Fruit fly (Drosophila melanogaster) whole organism, embryonic: ENCODE measurements around the gene Ppt1.

Experiments
- Bdp1 ChIP-seq: fragments of 200-800 bp; sonication (Bioruptor generic); optimal IDR thresholded peaks from 3 replicates; lab custom pipeline; 2016; ENCODE audit warnings: missing biosample characterization, missing genetic modification characterization
- BtbVII ChIP-seq: fragments of 200-800 bp; sonication (Bioruptor generic); optimal IDR thresholded peaks from 3 replicates; lab custom pipeline; 2017; ENCODE audit warnings: missing biosample characterization, mild to moderate bottlenecking, missing genetic modification characterization
- CG10462 ChIP-seq: fragments of 200-800 bp; sonication (Bioruptor generic); optimal IDR thresholded peaks from 2 replicates; lab custom pipeline; 2016; ENCODE audit warnings: missing biosample characterization, missing genetic modification characterization
- CG10543 ChIP-seq: fragments of 200-800 bp; sonication (Bioruptor generic); optimal IDR thresholded peaks from 3 replicates; lab custom pipeline; 2017; ENCODE audit warnings: missing biosample characterization, mild to moderate bottlenecking, missing genetic modification characterization, moderate library complexity
- CG11093 ChIP-seq: fragments of 200-800 bp; sonication (Bioruptor generic); IDR thresholded peaks from 3 replicates; pipeline ENCODE4 v1.3.6; 2022; ENCODE audit warnings: missing biosample characterization, missing genetic modification characterization
- CG11696 ChIP-seq: fragments of 200-800 bp; sonication (Bioruptor generic); IDR thresholded peaks from 2 replicates; pipeline ENCODE4 v1.3.6; 2022; ENCODE audit warnings: missing biosample characterization, missing genetic modification characterization
- CG13287 ChIP-seq: fragments of 200-800 bp; sonication (Bioruptor generic); IDR thresholded peaks from 2 replicates; pipeline ENCODE4 v1.3.6; 2022; ENCODE audit warnings: missing biosample characterization, missing genetic modification characterization; ENCODE audit not compliant: partially characterized antibody
- CG14667 ChIP-seq: fragments of 200-800 bp; sonication (Bioruptor generic); IDR thresholded peaks from 2 replicates; pipeline ENCODE4 v1.3.6; 2022; ENCODE audit warnings: missing biosample characterization, missing genetic modification characterization
- CG14710 ChIP-seq: fragments of 200-800 bp; sonication (Bioruptor generic); optimal IDR thresholded peaks from 3 replicates; lab custom pipeline; 2019; ENCODE audit warnings: missing biosample characterization, mild to moderate bottlenecking, missing genetic modification characterization, moderate library complexity
- CG15073 ChIP-seq: fragments of 200-800 bp; sonication (Bioruptor generic); optimal IDR thresholded peaks from 2 replicates; lab custom pipeline; 2016; ENCODE audit warnings: missing biosample characterization, missing genetic modification characterization
- CG15601 ChIP-seq: fragments of 200-800 bp; sonication (Bioruptor generic); optimal IDR thresholded peaks from 3 replicates; lab custom pipeline; 2019; ENCODE audit warnings: missing biosample characterization, mild to moderate bottlenecking, missing genetic modification characterization, moderate library complexity
- CG16779 ChIP-seq: fragments of 200-800 bp; sonication (Bioruptor generic); IDR thresholded peaks from 2 replicates; pipeline ENCODE4 v1.3.6; 2022; ENCODE audit warnings: missing biosample characterization, missing genetic modification characterization
- CG17186 ChIP-seq: fragments of 200-800 bp; sonication (Bioruptor generic); optimal IDR thresholded peaks from 3 replicates; lab custom pipeline; 2017; ENCODE audit warnings: missing biosample characterization, missing genetic modification reagents, missing genetic modification characterization
- CG1792 ChIP-seq: fragments of 200-800 bp; sonication (Bioruptor generic); optimal IDR thresholded peaks from 2 replicates; lab custom pipeline; 2016; ENCODE audit warnings: missing biosample characterization, missing genetic modification characterization
- CG18619 ChIP-seq: fragments of 200-800 bp; sonication (Bioruptor generic); optimal IDR thresholded peaks from 3 replicates; lab custom pipeline; 2017; ENCODE audit warnings: missing biosample characterization, mild to moderate bottlenecking, missing genetic modification characterization
- CG31224 ChIP-seq: fragments of 200-800 bp; sonication (Bioruptor generic); IDR thresholded peaks from 2 replicates; pipeline ENCODE4 v1.3.6; 2022; ENCODE audit warnings: missing biosample characterization, missing genetic modification characterization
- CG32532 ChIP-seq: fragments of 200-800 bp; sonication (Bioruptor generic); IDR thresholded peaks from 2 replicates; pipeline ENCODE4 v1.3.6; 2022; ENCODE audit warnings: missing biosample characterization, missing genetic modification characterization
- CG33213 ChIP-seq: fragments of 200-800 bp; sonication (Bioruptor generic); optimal IDR thresholded peaks from 3 replicates; lab custom pipeline; 2016; ENCODE audit warnings: missing biosample characterization, missing genetic modification characterization
- CG5245 ChIP-seq: fragments of 200-800 bp; sonication (Bioruptor generic); optimal IDR thresholded peaks from 3 replicates; lab custom pipeline; 2016; ENCODE audit warnings: missing biosample characterization, missing genetic modification characterization
- CG6854 ChIP-seq: fragments of 200-800 bp; sonication (Bioruptor generic); optimal IDR thresholded peaks from 3 replicates; lab custom pipeline; 2017; ENCODE audit warnings: missing biosample characterization, mild to moderate bottlenecking, missing genetic modification characterization
- CG7745 ChIP-seq: fragments of 200-800 bp; sonication (Bioruptor generic); optimal IDR thresholded peaks from 2 replicates; lab custom pipeline; 2018; ENCODE audit warnings: missing biosample characterization, mild to moderate bottlenecking, missing genetic modification characterization, moderate library complexity
- CG7987 ChIP-seq: fragments of 200-800 bp; sonication (Bioruptor generic); optimal IDR thresholded peaks from 2 replicates; lab custom pipeline; 2018; ENCODE audit warnings: missing biosample characterization, mild to moderate bottlenecking, missing genetic modification characterization, moderate library complexity
- CTCF ChIP-seq: fragments of 200-800 bp; sonication (Bioruptor generic); optimal IDR thresholded peaks from 2 replicates; lab custom pipeline; 2017; ENCODE audit warnings: missing biosample characterization, mild to moderate bottlenecking, missing genetic modification characterization, moderate library complexity
- CrebB ChIP-seq: fragments of 200-800 bp; sonication (Bioruptor generic); optimal IDR thresholded peaks from 3 replicates; lab custom pipeline; 2018; ENCODE audit warnings: missing biosample characterization, mild to moderate bottlenecking, missing genetic modification characterization
- Ets97D ChIP-seq: fragments of 200-800 bp; sonication (Bioruptor generic); optimal IDR thresholded peaks from 3 replicates; lab custom pipeline; 2016; ENCODE audit warnings: missing biosample characterization, missing genetic modification characterization
- HmgD ChIP-seq: fragments of 200-800 bp; sonication (Bioruptor generic); optimal IDR thresholded peaks from 3 replicates; lab custom pipeline; 2016; ENCODE audit warnings: missing biosample characterization, missing genetic modification characterization
- Hmr ChIP-seq: fragments of 200-800 bp; sonication (Bioruptor generic); optimal IDR thresholded peaks from 3 replicates; lab custom pipeline; 2017; ENCODE audit warnings: mild to moderate bottlenecking, missing biosample characterization, missing genetic modification reagents, missing genetic modification characterization
- Hr51 ChIP-seq, 2 experiments: fragments of 200-800 bp; sonication (Bioruptor generic); optimal IDR thresholded peaks; 2 replicates in 1 of 2; 3 replicates in 1 of 2; lab custom pipeline; 2016 to 2018; ENCODE audit warnings: missing biosample characterization in 2 of 2, missing genetic modification characterization in 2 of 2, mild to moderate bottlenecking in 1 of 2, moderate library complexity in 1 of 2
- Lhr ChIP-seq: fragments of 200-800 bp; sonication (Bioruptor generic); optimal IDR thresholded peaks from 3 replicates; lab custom pipeline; 2017; ENCODE audit warnings: mild to moderate bottlenecking, missing biosample characterization, missing genetic modification reagents, missing genetic modification characterization
- Mes4 ChIP-seq: fragments of 200-800 bp; sonication (Bioruptor generic); optimal IDR thresholded peaks from 2 replicates; lab custom pipeline; 2016; ENCODE audit warnings: missing biosample characterization, missing genetic modification characterization
- Nf-YA ChIP-seq: fragments of 200-800 bp; sonication (Bioruptor generic); IDR thresholded peaks from 2 replicates; pipeline ENCODE4 v1.3.6; 2022; ENCODE audit warnings: missing biosample characterization, missing genetic modification characterization
- Ptx1 ChIP-seq: fragments of 200-800 bp; sonication (Bioruptor generic); IDR thresholded peaks from 2 replicates; pipeline ENCODE4 v1.3.6; 2022; ENCODE audit warnings: missing biosample characterization, missing genetic modification characterization
- Six4 ChIP-seq: fragments of 200-800 bp; sonication (Bioruptor generic); optimal IDR thresholded peaks from 2 replicates; lab custom pipeline; 2016; ENCODE audit warnings: missing biosample characterization, missing genetic modification characterization
- abd-A ChIP-seq: fragments of 200-800 bp; sonication (Bioruptor generic); optimal IDR thresholded peaks from 3 replicates; lab custom pipeline; 2019; ENCODE audit warnings: missing biosample characterization, mild to moderate bottlenecking, missing genetic modification characterization, moderate library complexity
- aop ChIP-seq: fragments of 200-800 bp; sonication (Bioruptor generic); IDR thresholded peaks from 2 replicates; pipeline ENCODE4 v1.3.6; 2022; ENCODE audit warnings: missing biosample characterization, missing genetic modification characterization
- ara ChIP-seq: fragments of 200-800 bp; sonication (Bioruptor generic); IDR thresholded peaks from 2 replicates; pipeline ENCODE4 v1.3.6; 2022; ENCODE audit warnings: missing biosample characterization, missing genetic modification characterization
- gcm ChIP-seq: fragments of 200-800 bp; sonication (Bioruptor generic); optimal IDR thresholded peaks from 2 replicates; lab custom pipeline; 2019; ENCODE audit warnings: missing biosample characterization, mild to moderate bottlenecking, missing genetic modification characterization, moderate library complexity
- gfzf ChIP-seq: fragments of 200-800 bp; sonication (Bioruptor generic); optimal IDR thresholded peaks from 2 replicates; lab custom pipeline; 2016; ENCODE audit warnings: missing biosample characterization, mild to moderate bottlenecking, missing genetic modification characterization, moderate library complexity
- gro ChIP-seq: fragments of 200-800 bp; sonication (Bioruptor generic); optimal IDR thresholded peaks from 2 replicates; lab custom pipeline; 2016; ENCODE audit warnings: missing biosample characterization, missing genetic modification characterization
- gsb-n ChIP-seq: fragments of 200-800 bp; sonication (Bioruptor generic); optimal IDR thresholded peaks from 3 replicates; lab custom pipeline; 2018; ENCODE audit warnings: missing biosample characterization, mild to moderate bottlenecking, missing genetic modification characterization
- her ChIP-seq: fragments of 200-800 bp; sonication (Bioruptor generic); optimal IDR thresholded peaks from 2 replicates; lab custom pipeline; 2016; ENCODE audit warnings: missing biosample characterization, missing genetic modification characterization
- knrl ChIP-seq: fragments of 200-800 bp; sonication (Bioruptor generic); IDR thresholded peaks from 3 replicates; pipeline ENCODE4 v1.3.6; 2022; ENCODE audit warnings: missing biosample characterization, missing genetic modification characterization; ENCODE audit not compliant: partially characterized antibody
- lmd ChIP-seq: fragments of 200-800 bp; sonication (Bioruptor generic); IDR thresholded peaks from 2 replicates; pipeline ENCODE4 v1.3.6; 2022; ENCODE audit warnings: missing biosample characterization, missing genetic modification characterization
- mirr ChIP-seq: fragments of 200-800 bp; sonication (Bioruptor generic); optimal IDR thresholded peaks from 3 replicates; lab custom pipeline; 2018; ENCODE audit warnings: missing biosample characterization, mild to moderate bottlenecking, missing genetic modification characterization
- phol ChIP-seq: fragments of 200-800 bp; sonication (Bioruptor generic); optimal IDR thresholded peaks from 3 replicates; lab custom pipeline; 2018; ENCODE audit warnings: missing biosample characterization, mild to moderate bottlenecking, missing genetic modification characterization, moderate library complexity
- sna ChIP-seq: fragments of 200-800 bp; sonication (Bioruptor generic); IDR thresholded peaks from 2 replicates; pipeline ENCODE4 v1.3.6; 2022; ENCODE audit warnings: missing biosample characterization, missing genetic modification characterization; ENCODE audit not compliant: partially characterized antibody
- tin ChIP-seq: fragments of 200-800 bp; sonication (Bioruptor generic); optimal IDR thresholded peaks from 3 replicates; lab custom pipeline; 2016; ENCODE audit warnings: missing biosample characterization, missing genetic modification characterization
- tna ChIP-seq: fragments of 200-800 bp; sonication (Bioruptor generic); IDR thresholded peaks from 2 replicates; pipeline ENCODE4 v1.3.6; 2022; ENCODE audit warnings: missing biosample characterization, missing genetic modification characterization; ENCODE audit not compliant: partially characterized antibody
- zen ChIP-seq: fragments of 200-800 bp; sonication (Bioruptor generic); optimal IDR thresholded peaks from 3 replicates; lab custom pipeline; 2018; ENCODE audit warnings: missing biosample characterization, mild to moderate bottlenecking, missing genetic modification characterization, moderate library complexity
- zfh1 ChIP-seq: fragments of 200-800 bp; sonication (Bioruptor generic); IDR thresholded peaks from 3 replicates; pipeline ENCODE4 v1.3.6; 2022; ENCODE audit warnings: missing biosample characterization, missing genetic modification characterization

Ppt1 gene

DNA sequence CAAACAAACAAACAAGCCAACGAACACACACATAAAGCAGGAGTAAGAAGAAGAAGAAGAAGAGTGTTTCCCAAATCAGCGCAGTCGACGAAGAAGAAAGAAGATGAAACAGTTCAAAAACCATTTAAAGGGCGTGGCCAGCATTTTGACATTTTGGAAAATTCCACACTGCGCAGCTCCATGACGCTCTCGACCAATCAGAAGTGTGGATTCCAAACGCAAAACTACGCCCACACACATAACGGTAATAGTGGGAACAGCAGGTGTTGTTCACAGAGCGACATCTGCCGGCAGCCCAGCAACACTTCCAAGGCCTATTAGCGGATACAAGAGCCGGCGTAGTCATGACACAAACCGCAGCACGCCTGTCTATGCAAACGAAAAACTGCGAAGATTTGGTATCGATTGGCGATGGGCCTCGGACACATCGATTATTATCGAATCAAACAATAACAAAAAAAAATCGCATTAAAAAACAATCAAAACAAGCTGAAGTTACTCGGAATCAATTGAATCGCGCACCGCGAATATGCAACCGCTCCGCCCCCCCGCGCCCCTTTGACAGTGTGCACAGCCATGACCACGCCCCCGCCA is 13.3 kb downstream of the Ppt1 start, which contains the start of gene Rubicon (continued):
- TF ChIP-seq CG10462 (peak; percentile 96), CG10543 (GFP tag; lab: Kevin White, UChicago) (peak; percentile 48), gro (GFP tag; lab: Kevin White, UChicago) (peak; percentile 10), zen (tag; lab: Kevin White, UChicago) (peak; percentile 78), CG14710 (tag; lab: Kevin White, UChicago) (peak; percentile 75), gfzf (GFP tag; lab: Kevin White, UChicago) (peak; percentile 64), Hmr (GFP tag; lab: Kevin White, UChicago) (peak; percentile 82), CG18619 (GFP tag; lab: Kevin White, UChicago) (peak; percentile 41), Lhr (GFP tag; lab: Kevin White, UChicago) (peak; percentile 89), her (GFP tag; lab: Kevin White, UChicago) (peak; percentile 47), ara (GFP tag; lab: Robert Waterston, UW) (no peak), CG13287 (GFP tag; lab: Robert Waterston, UW) (peak; percentile 93), Bdp1 (GFP tag; lab: Kevin White, UChicago) (peak; percentile 38), Hr51 (GFP tag; optimal IDR thresholded peaks at IDR 0.05; lab: Kevin White, UChicago) (peak; percentile 16 to 24), CG5245 (GFP tag; lab: Kevin White, UChicago) (peak; percentile 32), tin (GFP tag; lab: Kevin White, UChicago) (peak; percentile 22), aop (GFP tag; lab: Robert Waterston, UW) (no peak), CG33213 (GFP tag; lab: Kevin White, UChicago) (peak; percentile 80), CG7745 (no peak), CG32532 (GFP tag; lab: Robert Waterston, UW) (peak; percentile 72), BtbVII (GFP tag; lab: Kevin White, UChicago) (no peak), CTCF (peak; percentile 96), abd-A (tag; lab: Kevin White, UChicago) (peak; percentile 86), CG31224 (no peak), CG6854 (GFP tag; lab: Kevin White, UChicago) (no peak), Nf-YA (GFP tag; lab: Robert Waterston, UW) (peak; percentile 66), mirr (peak; percentile 22), CG17186 (GFP tag; lab: Kevin White, UChicago) (peak; percentile 42), CG14667 (GFP tag; lab: Robert Waterston, UW) (no peak), tna (GFP tag; lab: Robert Waterston, UW) (peak; percentile 84), gsb-n (peak; percentile 36), knrl (peak; percentile 84), HmgD (GFP tag; lab: Kevin White, UChicago) (peak; percentile 69), CG16779 (GFP tag; lab: Robert Waterston, UW) (no peak), gcm (GFP tag; lab: Kevin White, UChicago) (peak; percentile 8), Six4 (GFP tag; lab: Kevin White, UChicago) (no peak), CG15073 (GFP tag; lab: Kevin White, UChicago) (no peak), CG15601 (tag; lab: Kevin White, UChicago) (peak; percentile 38), CrebB (tag; lab: Kevin White, UChicago) (peak; percentile 61), CG7987 (peak; percentile 61), Mes4 (GFP tag; lab: Kevin White, UChicago) (peak; percentile 5), CG11093 (no peak), zfh1 (peak; percentile 45; the same call in 1 of the 3 replicates), sna (GFP tag; lab: Robert Waterston, UW) (peak; percentile 84), phol (tag; lab: Kevin White, UChicago) (peak; percentile 37), CG1792 (no peak), Ets97D (GFP tag; lab: Kevin White, UChicago) (peak; percentile 89), CG11696 (GFP tag; lab: Robert Waterston, UW) (no peak), lmd (peak; percentile 36; the same call in 1 of the 2 replicates), Ptx1 (GFP tag; lab: Robert Waterston, UW) (peak; percentile 38)
